Worm (Caenorhabditis elegans) whole organism, early embryonic: Measurements from ENCODE around the gene oac-7.

Experiments
- F13C5.2 ChIP-seq: sonication (generic microtip); optimal IDR thresholded peaks from 2 replicates; lab custom pipeline; 2017; ENCODE audit warnings: mild to moderate bottlenecking, missing genetic modification characterization, inconsistent platforms, missing compliant biosample characterization
- ceh-36 ChIP-seq: sonication (generic microtip); optimal IDR thresholded peaks from 2 replicates; lab custom pipeline; 2016; ENCODE audit warnings: missing genetic modification characterization, inconsistent platforms, missing compliant biosample characterization
- ets-7 ChIP-seq: sonication (generic microtip); optimal IDR thresholded peaks from 2 replicates; lab custom pipeline; 2016; ENCODE audit warnings: missing genotype, missing genetic modification characterization, missing compliant biosample characterization
- hmbx-1 ChIP-seq: sonication (generic microtip); optimal IDR thresholded peaks from 2 replicates; lab custom pipeline; 2016; ENCODE audit warnings: mild to moderate bottlenecking, missing genetic modification characterization, missing compliant biosample characterization
- hmg-4 ChIP-seq: fragments of 200-800 bp; sonication (Bioruptor generic); optimal IDR thresholded peaks from 2 replicates; lab custom pipeline; 2018; ENCODE audit warnings: mild to moderate bottlenecking, missing genetic modification characterization, missing compliant biosample characterization
- scrt-1 ChIP-seq: fragments of 200-800 bp; sonication (Bioruptor generic); IDR thresholded peaks from 2 replicates; pipeline ENCODE4 v1.3.6; 2022; ENCODE audit warnings: missing genetic modification characterization, missing compliant biosample characterization

- TF ChIP-seq hmbx-1 (tag; lab: Kevin White, UChicago) = no peak
- TF ChIP-seq hmg-4 (GFP tag; lab: Kevin White, UChicago) = no peak
- TF ChIP-seq F13C5.2 (tag; lab: Kevin White, UChicago) = no peak
- no peak for TF ChIP-seq ets-7 (tag; lab: Kevin White, UChicago)
- no peak for TF ChIP-seq scrt-1 (GFP tag; lab: Robert Waterston, UW)
- no peak for TF ChIP-seq ceh-36 (tag; lab: Kevin White, UChicago)
Measured at ce11 chrV:16287619-16288018, 22.0 kb upstream of the oac-7 start, which contains the start of gene F28G4.3.
